Fruit fly (Drosophila melanogaster) whole organism, embryonic: Measurements from ENCODE around the gene Prdm13.

ENCODE experiments used
- Ada2b ChIP-seq: fragments of 200-800 bp; sonication (Bioruptor generic); IDR thresholded peaks from 2 replicates; pipeline ENCODE4 v1.3.6; 2022; ENCODE audit warnings: missing biosample characterization, missing genetic modification characterization
- CG10147 ChIP-seq: fragments of 200-800 bp; sonication (Bioruptor generic); optimal IDR thresholded peaks from 2 replicates; lab custom pipeline; 2019; ENCODE audit warnings: missing biosample characterization, mild to moderate bottlenecking, missing genetic modification characterization, moderate library complexity
- CG10209 ChIP-seq: fragments of 200-800 bp; sonication (Bioruptor generic); optimal IDR thresholded peaks from 3 replicates; lab custom pipeline; 2017; ENCODE audit warnings: missing biosample characterization, mild to moderate bottlenecking, missing genetic modification characterization, missing genetic modification reagents
- CG10979 ChIP-seq: fragments of 200-800 bp; sonication (Bioruptor generic); optimal IDR thresholded peaks from 2 replicates; lab custom pipeline; 2018; ENCODE audit warnings: missing biosample characterization, mild to moderate bottlenecking, missing genetic modification characterization, moderate library complexity
- CG11085 ChIP-seq: fragments of 200-800 bp; sonication (Bioruptor generic); IDR thresholded peaks from 2 replicates; pipeline ENCODE4 v1.3.6; 2022; ENCODE audit warnings: missing biosample characterization, missing genetic modification characterization
- CG12219 ChIP-seq: fragments of 200-800 bp; sonication (Bioruptor generic); optimal IDR thresholded peaks from 3 replicates; lab custom pipeline; 2018; ENCODE audit warnings: missing biosample characterization, mild to moderate bottlenecking, missing genetic modification characterization
- CG1233 ChIP-seq: fragments of 200-800 bp; sonication (Bioruptor generic); optimal IDR thresholded peaks from 4 replicates; lab custom pipeline; 2018; ENCODE audit warnings: missing biosample characterization, mild to moderate bottlenecking, missing genetic modification characterization
- CG12942 ChIP-seq: fragments of 200-800 bp; sonication (Bioruptor generic); optimal IDR thresholded peaks from 3 replicates; lab custom pipeline; 2016; ENCODE audit warnings: missing biosample characterization, missing genetic modification characterization
- CG13296 ChIP-seq: fragments of 200-800 bp; sonication (Bioruptor generic); optimal IDR thresholded peaks from 3 replicates; lab custom pipeline; 2018; ENCODE audit warnings: missing biosample characterization, mild to moderate bottlenecking, missing genetic modification characterization
- CG15011 ChIP-seq: fragments of 200-800 bp; sonication (Bioruptor generic); optimal IDR thresholded peaks from 3 replicates; lab custom pipeline; 2018; ENCODE audit warnings: missing biosample characterization, mild to moderate bottlenecking, missing genetic modification characterization
- CG17359 ChIP-seq: fragments of 200-800 bp; sonication (Bioruptor generic); optimal IDR thresholded peaks from 3 replicates; lab custom pipeline; 2018; ENCODE audit warnings: missing biosample characterization, mild to moderate bottlenecking, missing genetic modification characterization, moderate library complexity
- CG18476 ChIP-seq: fragments of 200-800 bp; sonication (Bioruptor generic); optimal IDR thresholded peaks from 2 replicates; lab custom pipeline; 2016; ENCODE audit warnings: missing biosample characterization, mild to moderate bottlenecking, missing genetic modification characterization
- CG2129 ChIP-seq: fragments of 200-800 bp; sonication (Bioruptor generic); IDR thresholded peaks from 2 replicates; pipeline ENCODE4 v1.3.6; 2022; ENCODE audit warnings: missing biosample characterization, missing genetic modification characterization; ENCODE audit not compliant: partially characterized antibody
- CG30020 ChIP-seq: fragments of 200-800 bp; optimal IDR thresholded peaks from 2 replicates; lab custom pipeline; 2019; ENCODE audit warnings: missing biosample characterization, mild to moderate bottlenecking, missing genetic modification characterization, moderate library complexity
- CG32772 ChIP-seq: fragments of 200-800 bp; sonication (Bioruptor generic); IDR thresholded peaks from 2 replicates; pipeline ENCODE4 v1.3.6; 2022; ENCODE audit warnings: missing biosample characterization, missing genetic modification characterization
- CG34422 ChIP-seq: fragments of 200-800 bp; sonication (Bioruptor generic); IDR thresholded peaks from 3 replicates; pipeline ENCODE4 v1.3.6; 2022; ENCODE audit warnings: missing biosample characterization, missing genetic modification characterization
- CG4424 ChIP-seq: fragments of 200-800 bp; sonication (Bioruptor generic); optimal IDR thresholded peaks from 3 replicates; lab custom pipeline; 2016; ENCODE audit warnings: missing biosample characterization, missing genetic modification characterization
- CG5180 ChIP-seq: fragments of 200-800 bp; sonication (Bioruptor generic); optimal IDR thresholded peaks from 3 replicates; lab custom pipeline; 2017; ENCODE audit warnings: missing biosample characterization, missing genetic modification characterization, mild to moderate bottlenecking, moderate library complexity, missing genetic modification reagents
- CG7839 ChIP-seq: fragments of 200-800 bp; sonication (Bioruptor generic); optimal IDR thresholded peaks from 3 replicates; lab custom pipeline; 2018; ENCODE audit warnings: missing biosample characterization, mild to moderate bottlenecking, missing genetic modification characterization, moderate library complexity
- CG8924 ChIP-seq: fragments of 200-800 bp; optimal IDR thresholded peaks from 3 replicates; lab custom pipeline; 2019; ENCODE audit warnings: missing biosample characterization, mild to moderate bottlenecking, missing genetic modification characterization, moderate library complexity
- D ChIP-seq, 2 experiments: fragments of 200-800 bp in 1 of 2; fragments of >200 bp in 1 of 2; sonication (Bioruptor generic) in 1 of 2; optimal IDR thresholded peaks; 2 replicates in 1 of 2; 3 replicates in 1 of 2; lab custom pipeline; 2017; ENCODE audit warnings: mild to moderate bottlenecking in 1 of 2, missing biosample characterization in 1 of 2, missing genetic modification characterization in 1 of 2, missing genetic modification reagents in 1 of 2
- D19A ChIP-seq: fragments of 200-800 bp; optimal IDR thresholded peaks from 3 replicates; lab custom pipeline; 2019; ENCODE audit warnings: missing biosample characterization, mild to moderate bottlenecking, missing genetic modification characterization, moderate library complexity
- Eip74EF ChIP-seq, 2 experiments: fragments of 200-800 bp in 1 of 2; fragments of >200 bp in 1 of 2; sonication (Bioruptor generic) in 1 of 2; optimal IDR thresholded peaks; 2 replicates each; lab custom pipeline; 2017 to 2019; ENCODE audit warnings: missing biosample characterization in 2 of 2, missing genetic modification characterization in 2 of 2, mild to moderate bottlenecking in 1 of 2, moderate library complexity in 1 of 2
- H15 ChIP-seq: fragments of 200-800 bp; sonication (Bioruptor generic); IDR thresholded peaks from 3 replicates; pipeline ENCODE4 v1.3.6; 2022; ENCODE audit warnings: missing biosample characterization, missing genetic modification characterization
- MTF-1 ChIP-seq: fragments of 200-800 bp; sonication (Bioruptor generic); optimal IDR thresholded peaks from 2 replicates; lab custom pipeline; 2018; ENCODE audit warnings: missing biosample characterization, mild to moderate bottlenecking, missing genetic modification characterization, borderline replicate concordance
- Med ChIP-seq: fragments of 200-800 bp; sonication (Bioruptor generic); peaks from one replicate; lab custom pipeline; 2016; ENCODE audit warnings: missing biosample characterization, missing genetic modification characterization, mild to moderate bottlenecking, inconsistent platforms, moderate library complexity
- Ptx1 ChIP-seq: fragments of 200-800 bp; sonication (Bioruptor generic); IDR thresholded peaks from 2 replicates; pipeline ENCODE4 v1.3.6; 2022; ENCODE audit warnings: missing biosample characterization, missing genetic modification characterization
- Rfx ChIP-seq: fragments of 200-800 bp; sonication (Bioruptor generic); IDR thresholded peaks from 2 replicates; pipeline ENCODE4 v1.3.6; 2022; ENCODE audit warnings: missing biosample characterization, missing genetic modification characterization
- Rx ChIP-seq: fragments of 200-800 bp; sonication (Bioruptor generic); IDR thresholded peaks from 2 replicates; pipeline ENCODE4 v1.3.6; 2022; ENCODE audit warnings: missing biosample characterization, missing genetic modification characterization
- Taf1 ChIP-seq: fragments of 200-800 bp; sonication (Bioruptor generic); IDR thresholded peaks from 2 replicates; pipeline ENCODE4 v1.3.6; 2022; ENCODE audit warnings: missing biosample characterization, missing genetic modification characterization
- ap ChIP-seq: fragments of 200-800 bp; sonication (Bioruptor generic); IDR thresholded peaks from 2 replicates; pipeline ENCODE4 v1.3.6; 2022; ENCODE audit warnings: missing biosample characterization, missing genetic modification characterization
- bab2 ChIP-seq: fragments of 200-800 bp; sonication (Bioruptor generic); optimal IDR thresholded peaks from 2 replicates; lab custom pipeline; 2016; ENCODE audit warnings: missing biosample characterization, missing genetic modification characterization
- dpn ChIP-seq, 2 experiments: fragments of 200-800 bp; sonication (Bioruptor generic); optimal IDR thresholded peaks; 3 replicates each; lab custom pipeline; 2016; ENCODE audit warnings: missing biosample characterization in 2 of 2, missing genetic modification characterization in 2 of 2
- en ChIP-seq: fragments of 200-800 bp; sonication (Bioruptor generic); optimal IDR thresholded peaks from 2 replicates; lab custom pipeline; 2016; ENCODE audit warnings: missing biosample characterization, missing genetic modification characterization
- eve ChIP-seq, 2 experiments: fragments of >200 bp; optimal IDR thresholded peaks; 2 replicates each; lab custom pipeline; 2017; ENCODE audit warnings: missing biosample characterization in 2 of 2, missing genetic modification characterization in 2 of 2
- fd3F ChIP-seq: fragments of 200-800 bp; sonication (Bioruptor generic); optimal IDR thresholded peaks from 2 replicates; lab custom pipeline; 2018; ENCODE audit warnings: missing biosample characterization, mild to moderate bottlenecking, missing genetic modification characterization, moderate library complexity
- fd96Cb ChIP-seq: fragments of 200-800 bp; sonication (Bioruptor generic); optimal IDR thresholded peaks from 2 replicates; lab custom pipeline; 2018; ENCODE audit warnings: missing biosample characterization, mild to moderate bottlenecking, missing genetic modification characterization, moderate library complexity
- gcm ChIP-seq: fragments of 200-800 bp; sonication (Bioruptor generic); optimal IDR thresholded peaks from 2 replicates; lab custom pipeline; 2019; ENCODE audit warnings: missing biosample characterization, mild to moderate bottlenecking, missing genetic modification characterization, moderate library complexity
- grau ChIP-seq: fragments of 200-800 bp; optimal IDR thresholded peaks from 3 replicates; lab custom pipeline; 2019; ENCODE audit warnings: missing biosample characterization, mild to moderate bottlenecking, missing genetic modification characterization, moderate library complexity
- gsb ChIP-seq: fragments of 200-800 bp; sonication (Bioruptor generic); IDR thresholded peaks from 2 replicates; pipeline ENCODE4 v1.3.6; 2022; ENCODE audit warnings: missing biosample characterization, missing genetic modification characterization
- h ChIP-seq: fragments of >200 bp; optimal IDR thresholded peaks from 2 replicates; lab custom pipeline; 2017
- prd ChIP-seq, 3 experiments: fragments of >200 bp in 2 of 3; fragments of 200-800 bp in 1 of 3; sonication (Bioruptor generic) in 1 of 3; optimal IDR thresholded peaks in 2 of 3; IDR thresholded peaks in 1 of 3; 2 replicates in 2 of 3; 3 replicates in 1 of 3; pipeline versions ENCODE4 v1.3.6 to Lab custom; 2017 to 2022; ENCODE audit warnings: missing biosample characterization in 1 of 3, missing genetic modification characterization in 1 of 3
- ro ChIP-seq: fragments of 200-800 bp; sonication (Bioruptor generic); IDR thresholded peaks from 2 replicates; pipeline ENCODE4 v1.3.6; 2022; ENCODE audit warnings: missing biosample characterization, missing genetic modification characterization
- sd ChIP-seq: fragments of 200-800 bp; sonication (Bioruptor generic); optimal IDR thresholded peaks from 3 replicates; lab custom pipeline; 2018; ENCODE audit warnings: missing biosample characterization, mild to moderate bottlenecking, missing genetic modification characterization, moderate library complexity
- sens ChIP-seq: fragments of 200-800 bp; sonication (Bioruptor generic); peaks from one replicate; lab custom pipeline; 2016; ENCODE audit warnings: missing biosample characterization, missing genetic modification characterization
- sr ChIP-seq: fragments of 200-800 bp; sonication (Bioruptor generic); IDR thresholded peaks from 3 replicates; pipeline ENCODE4 v1.3.6; 2022; ENCODE audit warnings: missing biosample characterization, missing genetic modification characterization
- twi ChIP-seq: fragments of 200-800 bp; optimal IDR thresholded peaks from 2 replicates; lab custom pipeline; 2019; ENCODE audit warnings: missing biosample characterization, mild to moderate bottlenecking, missing genetic modification characterization, moderate library complexity
- usp ChIP-seq: fragments of >200 bp; optimal IDR thresholded peaks from 2 replicates; lab custom pipeline; 2017; ENCODE audit warnings: missing biosample characterization, missing genetic modification characterization

Prdm13 gene

dm6 chr3L:6157327-6158032, 5.4 kb upstream of the Prdm13 start, which contains the start of gene CG13297 (continued):
- TF ChIP-seq CG18476 (GFP tag; lab: Kevin White, UChicago) (peak; percentile 32), CG5180 (GFP tag; lab: Kevin White, UChicago) (peak; percentile 63), CG13296 (GFP tag; lab: Kevin White, UChicago) (peak; percentile 85), H15 (GFP tag; lab: Robert Waterston, UW) (peak; percentile 36; the same call in 2 of the 3 replicates), fd3F (peak; percentile 12), gcm (peak; percentile 32), CG10147 (peak; percentile 30), CG7839 (peak; percentile 64), CG10979 (tag; lab: Kevin White, UChicago) (peak; percentile 56), CG10209 (peak; percentile 33), bab2 (GFP tag; lab: Kevin White, UChicago) (no peak), CG8924 (peak; percentile 66), Eip74EF (GFP tag; optimal IDR thresholded peaks at IDR 0.05; lab: Kevin White, UChicago) (peak in 1 of 2 experiments; percentile 72), Rx (GFP tag; lab: Robert Waterston, UW) (no peak; the same call in 1 of the 2 replicates), dpn (GFP tag; optimal IDR thresholded peaks at IDR 0.05; lab: Kevin White, UChicago) (peak in 1 of 2 experiments; percentile 10), fd96Cb (tag; lab: Kevin White, UChicago) (peak; percentile 71), CG17359 (peak; percentile 68), sens (GFP tag; lab: Kevin White, UChicago) (peak; percentile 76), CG15011 (GFP tag; lab: Kevin White, UChicago) (no peak), CG4424 (GFP tag; lab: Kevin White, UChicago) (peak; percentile 41), D19A (tag; lab: Kevin White, UChicago) (peak; percentile 80), Ptx1 (GFP tag; lab: Robert Waterston, UW) (peak; percentile 81), MTF-1 (no peak), eve (GFP tag; optimal IDR thresholded peaks at IDR 0.05; lab: Kevin White, UChicago) (peak in 1 of 2 experiments; percentile 48), prd (optimal IDR thresholded peaks at IDR 0.05; lab: Kevin White, UChicago) (no peak), prd (GFP tag; IDR thresholded peaks at IDR 0.05; lab: Robert Waterston, UW) (peak; percentile 59; the same call in 2 of the 3 replicates), CG11085 (GFP tag; lab: Robert Waterston, UW) (no peak), CG32772 (GFP tag; lab: Robert Waterston, UW) (0 out of 2 replicates have a peak, but pooled peaks have one; percentile 14), CG30020 (tag; lab: Kevin White, UChicago) (no peak), ro (GFP tag; lab: Robert Waterston, UW) (no peak), gsb (GFP tag; lab: Robert Waterston, UW) (no peak), CG1233 (peak; percentile 45), D (optimal IDR thresholded peaks at IDR 0.05; lab: Kevin White, UChicago) (no peak), D (GFP tag; optimal IDR thresholded peaks at IDR 0.05; lab: Kevin White, UChicago) (peak; percentile 57), h (lab: Kevin White, UChicago) (no peak), sr (GFP tag; lab: Robert Waterston, UW) (no peak), Ada2b (GFP tag; lab: Robert Waterston, UW) (0 out of 2 replicates have a peak, but pooled peaks have one; percentile 30), grau (tag; lab: Kevin White, UChicago) (peak; percentile 57), ap (GFP tag; lab: Robert Waterston, UW) (0 out of 2 replicates have a peak, but pooled peaks have one; percentile 14), Taf1 (GFP tag; lab: Robert Waterston, UW) (no peak), twi (tag; lab: Kevin White, UChicago) (no peak), usp (no peak), CG34422 (GFP tag; lab: Robert Waterston, UW) (no peak), CG12219 (GFP tag; lab: Kevin White, UChicago) (peak; percentile 31), CG2129 (GFP tag; lab: Robert Waterston, UW) (no peak), en (GFP tag; lab: Kevin White, UChicago) (no peak), Med (peak; percentile 1), CG12942 (GFP tag; lab: Kevin White, UChicago) (no peak), Rfx (GFP tag; lab: Robert Waterston, UW) (0 out of 2 replicates have a peak, but pooled peaks have one; percentile 22), sd (peak; percentile 5)
